Fruit fly (Drosophila melanogaster) whole organism, prepupa: ENCODE results near the gene Spn28B.

Experiments used
- Blimp-1 ChIP-seq: fragments of 200-800 bp; sonication (Bioruptor generic); optimal IDR thresholded peaks from 3 replicates; lab custom pipeline; 2017; ENCODE audit warnings: missing biosample characterization, missing genetic modification characterization, mild to moderate bottlenecking, moderate library complexity, missing genetic modification reagents
- CG10631 ChIP-seq: fragments of 200-800 bp; sonication (Bioruptor generic); optimal IDR thresholded peaks from 2 replicates; lab custom pipeline; 2016; ENCODE audit warnings: missing biosample characterization, missing genetic modification characterization
- CG10669 ChIP-seq: fragments of 200-800 bp; sonication (Bioruptor generic); optimal IDR thresholded peaks from 3 replicates; lab custom pipeline; 2018; ENCODE audit warnings: missing biosample characterization, mild to moderate bottlenecking, missing genetic modification characterization, moderate library complexity
- CG11294 ChIP-seq: fragments of 200-800 bp; sonication (Bioruptor generic); IDR thresholded peaks from 2 replicates; pipeline ENCODE4 v1.3.6; 2022; ENCODE audit warnings: missing biosample characterization, missing genetic modification characterization
- CG11762 ChIP-seq: fragments of 200-800 bp; sonication (Bioruptor generic); optimal IDR thresholded peaks from 3 replicates; lab custom pipeline; 2016; ENCODE audit warnings: missing biosample characterization, missing genetic modification characterization; ENCODE audit not compliant: insufficient read depth
- CG11902 ChIP-seq: fragments of 200-800 bp; sonication (Bioruptor generic); optimal IDR thresholded peaks from 3 replicates; lab custom pipeline; 2016; ENCODE audit warnings: missing biosample characterization, missing genetic modification characterization
- CG15336 ChIP-seq: fragments of 200-800 bp; sonication (Bioruptor generic); IDR thresholded peaks from 2 replicates; pipeline ENCODE4 v1.3.6; 2022; ENCODE audit warnings: missing biosample characterization, missing genetic modification characterization
- CG1621 ChIP-seq: fragments of 200-800 bp; sonication (Bioruptor generic); optimal IDR thresholded peaks from 3 replicates; lab custom pipeline; 2018; ENCODE audit warnings: missing biosample characterization, mild to moderate bottlenecking, missing genetic modification characterization
- CG16779 ChIP-seq: fragments of 200-800 bp; sonication (Bioruptor generic); optimal IDR thresholded peaks from 3 replicates; lab custom pipeline; 2017; ENCODE audit warnings: missing biosample characterization, mild to moderate bottlenecking, missing genetic modification characterization
- CG3032 ChIP-seq: fragments of 200-800 bp; optimal IDR thresholded peaks from 2 replicates; lab custom pipeline; 2019; ENCODE audit warnings: missing biosample characterization, mild to moderate bottlenecking, missing genetic modification characterization, moderate library complexity
- CG31627 ChIP-seq: fragments of 200-800 bp; sonication (Bioruptor generic); optimal IDR thresholded peaks from 3 replicates; lab custom pipeline; 2016; ENCODE audit warnings: missing biosample characterization, missing genetic modification characterization
- CG32006 ChIP-seq: fragments of 200-800 bp; sonication (Bioruptor generic); optimal IDR thresholded peaks from 3 replicates; lab custom pipeline; 2017; ENCODE audit warnings: missing biosample characterization, mild to moderate bottlenecking, missing genetic modification characterization
- CG34406 ChIP-seq: fragments of 200-800 bp; sonication (Bioruptor generic); optimal IDR thresholded peaks from 3 replicates; lab custom pipeline; 2016; ENCODE audit warnings: missing biosample characterization, missing genetic modification characterization
- CG3919 ChIP-seq: fragments of 200-800 bp; sonication (Bioruptor generic); optimal IDR thresholded peaks from 3 replicates; lab custom pipeline; 2016; ENCODE audit warnings: missing biosample characterization, missing genetic modification characterization
- CG6163 ChIP-seq: fragments of 200-800 bp; sonication (Bioruptor generic); IDR thresholded peaks from 3 replicates; pipeline ENCODE4 v1.3.6; 2022; ENCODE audit warnings: missing biosample characterization, missing genetic modification characterization
- CG6792 ChIP-seq: fragments of 200-800 bp; sonication (Bioruptor generic); optimal IDR thresholded peaks from 3 replicates; lab custom pipeline; 2016; ENCODE audit warnings: missing biosample characterization, missing genetic modification characterization
- CG6854 ChIP-seq: fragments of 200-800 bp; sonication (Bioruptor generic); optimal IDR thresholded peaks from 2 replicates; lab custom pipeline; 2017; ENCODE audit warnings: missing biosample characterization, mild to moderate bottlenecking, missing genetic modification characterization
- CG7368 ChIP-seq: fragments of 200-800 bp; sonication (Bioruptor generic); optimal IDR thresholded peaks from 3 replicates; lab custom pipeline; 2016; ENCODE audit warnings: missing biosample characterization, missing genetic modification characterization
- CG8119 ChIP-seq: fragments of 200-800 bp; sonication (Bioruptor generic); IDR thresholded peaks from 3 replicates; pipeline ENCODE4 v1.3.6; 2022; ENCODE audit warnings: missing biosample characterization, missing genetic modification characterization
- CG8632 ChIP-seq: fragments of 200-800 bp; sonication (Bioruptor generic); optimal IDR thresholded peaks from 3 replicates; lab custom pipeline; 2016; ENCODE audit warnings: missing biosample characterization, missing genetic modification characterization
- CG9139 ChIP-seq: fragments of 200-800 bp; sonication (Bioruptor generic); optimal IDR thresholded peaks from 3 replicates; lab custom pipeline; 2017; ENCODE audit warnings: missing biosample characterization, mild to moderate bottlenecking, missing genetic modification characterization
- Eip75B ChIP-seq: fragments of 200-800 bp; sonication (Bioruptor generic); optimal IDR thresholded peaks from 3 replicates; lab custom pipeline; 2016; ENCODE audit warnings: missing biosample characterization, missing genetic modification characterization
- Eip78C ChIP-seq: fragments of 200-800 bp; sonication (Bioruptor generic); peaks from one replicate; lab custom pipeline; 2016; ENCODE audit warnings: missing biosample characterization, missing genetic modification characterization
- Eip93F ChIP-seq: fragments of 200-800 bp; sonication (Bioruptor generic); optimal IDR thresholded peaks from 2 replicates; lab custom pipeline; 2016; ENCODE audit warnings: missing biosample characterization, mild to moderate bottlenecking, missing genetic modification characterization
- Ets21C ChIP-seq: fragments of 200-800 bp; sonication (Bioruptor generic); optimal IDR thresholded peaks from 3 replicates; lab custom pipeline; 2016; ENCODE audit warnings: missing biosample characterization, missing genetic modification characterization
- Ets96B ChIP-seq: fragments of 200-800 bp; optimal IDR thresholded peaks from 2 replicates; lab custom pipeline; 2019; ENCODE audit warnings: missing biosample characterization, mild to moderate bottlenecking, missing genetic modification characterization, moderate library complexity
- Hr38 ChIP-seq: sonication (Bioruptor generic); optimal IDR thresholded peaks from 2 replicates; lab custom pipeline; 2016; ENCODE audit warnings: missing biosample characterization, missing genetic modification characterization
- Hr39 ChIP-seq: fragments of 200-800 bp; sonication (Bioruptor generic); optimal IDR thresholded peaks from 2 replicates; lab custom pipeline; 2016; ENCODE audit warnings: missing biosample characterization, missing genetic modification characterization
- Hr4 ChIP-seq: fragments of 200-800 bp; sonication (Bioruptor generic); optimal IDR thresholded peaks from 3 replicates; lab custom pipeline; 2016; ENCODE audit warnings: missing biosample characterization, missing genetic modification characterization
- Lpt ChIP-seq: fragments of 200-800 bp; sonication (Bioruptor generic); optimal IDR thresholded peaks from 3 replicates; lab custom pipeline; 2016; ENCODE audit warnings: missing biosample characterization, missing genetic modification characterization
- Met ChIP-seq: fragments of 200-800 bp; sonication (Bioruptor generic); optimal IDR thresholded peaks from 3 replicates; lab custom pipeline; 2016; ENCODE audit warnings: missing biosample characterization, missing genetic modification characterization
- OdsH ChIP-seq: fragments of 200-800 bp; sonication (Bioruptor generic); optimal IDR thresholded peaks from 3 replicates; lab custom pipeline; 2016; ENCODE audit warnings: missing biosample characterization, missing genetic modification characterization
- Smox ChIP-seq: fragments of 200-800 bp; sonication (Bioruptor generic); optimal IDR thresholded peaks from 3 replicates; lab custom pipeline; 2016; ENCODE audit warnings: missing biosample characterization, missing genetic modification characterization
- Sox102F ChIP-seq: fragments of 200-800 bp; sonication (Bioruptor generic); optimal IDR thresholded peaks from 2 replicates; lab custom pipeline; 2016; ENCODE audit warnings: missing biosample characterization, mild to moderate bottlenecking, missing genetic modification characterization
- Sox14 ChIP-seq: fragments of 200-800 bp; sonication (Bioruptor generic); optimal IDR thresholded peaks from 3 replicates; lab custom pipeline; 2016; ENCODE audit warnings: missing biosample characterization, missing genetic modification characterization
- Sox15 ChIP-seq: fragments of 200-800 bp; sonication (Bioruptor generic); optimal IDR thresholded peaks from 3 replicates; lab custom pipeline; 2016; ENCODE audit warnings: missing biosample characterization, missing genetic modification characterization
- achi ChIP-seq: fragments of 200-800 bp; sonication (Bioruptor generic); optimal IDR thresholded peaks from 3 replicates; lab custom pipeline; 2016; ENCODE audit warnings: missing biosample characterization, missing genetic modification characterization
- acj6 ChIP-seq: fragments of 200-800 bp; sonication (Bioruptor generic); optimal IDR thresholded peaks from 3 replicates; lab custom pipeline; 2016; ENCODE audit warnings: missing biosample characterization, missing genetic modification characterization
- cyc ChIP-seq: fragments of 200-800 bp; sonication (Bioruptor generic); optimal IDR thresholded peaks from 3 replicates; lab custom pipeline; 2016; ENCODE audit warnings: missing biosample characterization, missing genetic modification characterization
- dsx ChIP-seq: fragments of 200-800 bp; optimal IDR thresholded peaks from 3 replicates; lab custom pipeline; 2019; ENCODE audit warnings: missing biosample characterization, mild to moderate bottlenecking, missing genetic modification characterization, moderate library complexity; ENCODE audit not compliant: poor library complexity, severe bottlenecking
- eg ChIP-seq: fragments of 200-800 bp; sonication (Bioruptor generic); IDR thresholded peaks from 3 replicates; pipeline ENCODE4 v1.3.6; 2022; ENCODE audit warnings: missing biosample characterization, missing genetic modification characterization
- esn ChIP-seq: fragments of 200-800 bp; sonication (Bioruptor generic); optimal IDR thresholded peaks from 2 replicates; lab custom pipeline; 2016; ENCODE audit warnings: missing biosample characterization, mild to moderate bottlenecking, missing genetic modification characterization, moderate library complexity
- fd59A ChIP-seq: fragments of 200-800 bp; sonication (Bioruptor generic); optimal IDR thresholded peaks from 2 replicates; lab custom pipeline; 2017; ENCODE audit warnings: missing biosample characterization, mild to moderate bottlenecking, missing genetic modification characterization, missing genetic modification reagents
- fd85E ChIP-seq: fragments of 200-800 bp; sonication (Bioruptor generic); optimal IDR thresholded peaks from 3 replicates; lab custom pipeline; 2016; ENCODE audit warnings: missing biosample characterization, missing genetic modification characterization
- fkh ChIP-seq: fragments of 200-800 bp; sonication (Bioruptor generic); optimal IDR thresholded peaks from 3 replicates; lab custom pipeline; 2017; ENCODE audit warnings: missing biosample characterization, mild to moderate bottlenecking, missing genetic modification characterization, moderate library complexity
- lz ChIP-seq: fragments of 200-800 bp; sonication (Bioruptor generic); optimal IDR thresholded peaks from 3 replicates; lab custom pipeline; 2016; ENCODE audit warnings: missing biosample characterization, missing genetic modification characterization
- net ChIP-seq: fragments of 200-800 bp; sonication (Bioruptor generic); optimal IDR thresholded peaks from 3 replicates; lab custom pipeline; 2016; ENCODE audit warnings: missing biosample characterization, missing genetic modification characterization
- pdm3 ChIP-seq: fragments of 200-800 bp; sonication (Bioruptor generic); optimal IDR thresholded peaks from 3 replicates; lab custom pipeline; 2016; ENCODE audit warnings: missing biosample characterization, missing genetic modification characterization
- salr ChIP-seq, 2 experiments: fragments of 200-800 bp; sonication (Bioruptor generic); optimal IDR thresholded peaks; 3 replicates each; lab custom pipeline; 2016 to 2018; ENCODE audit warnings: missing biosample characterization in 2 of 2, missing genetic modification characterization in 2 of 2, mild to moderate bottlenecking in 1 of 2
- ss ChIP-seq, 2 experiments: fragments of 200-800 bp; sonication (Bioruptor generic); optimal IDR thresholded peaks; 2 replicates in 1 of 2; 3 replicates in 1 of 2; lab custom pipeline; 2017 to 2018; ENCODE audit warnings: mild to moderate bottlenecking in 2 of 2, missing biosample characterization in 2 of 2, missing genetic modification characterization in 2 of 2, moderate library complexity in 1 of 2
- svp ChIP-seq: fragments of 200-800 bp; sonication (Bioruptor generic); peaks from one replicate; lab custom pipeline; 2016; ENCODE audit warnings: missing biosample characterization, missing genetic modification characterization
- topi ChIP-seq: fragments of 200-800 bp; sonication (Bioruptor generic); optimal IDR thresholded peaks from 3 replicates; lab custom pipeline; 2016; ENCODE audit warnings: missing biosample characterization, missing genetic modification characterization
- vri ChIP-seq: fragments of 200-800 bp; sonication (Bioruptor generic); optimal IDR thresholded peaks from 3 replicates; lab custom pipeline; 2016; ENCODE audit warnings: missing biosample characterization, mild to moderate bottlenecking, missing genetic modification characterization

Spn28B gene

dm6 chr2L:7544267-7544670 lies 37.5 kb upstream of the Spn28B start:
- TF ChIP-seq CG8632 (no peak), acj6 (peak; percentile 38), Smox (GFP tag; lab: Kevin White, UChicago) (no peak), CG32006 (GFP tag; lab: Kevin White, UChicago) (peak; percentile 26), CG6792 (GFP tag; lab: Kevin White, UChicago) (peak; percentile 2), Sox14 (GFP tag; lab: Kevin White, UChicago) (no peak), CG10669 (no peak), dsx (GFP tag; lab: Kevin White, UChicago) (peak; percentile 36), fkh (GFP tag; lab: Kevin White, UChicago) (no peak), Lpt (GFP tag; lab: Kevin White, UChicago) (no peak), lz (peak; percentile 39), eg (no peak), ss (GFP tag; optimal IDR thresholded peaks at IDR 0.05; lab: Kevin White, UChicago) (no peak), Eip78C (peak; percentile 75), Blimp-1 (GFP tag; lab: Kevin White, UChicago) (no peak), Eip93F (GFP tag; lab: Kevin White, UChicago) (no peak), CG7368 (no peak), OdsH (GFP tag; lab: Kevin White, UChicago) (peak; percentile 19), Sox102F (peak; percentile 32), CG1621 (tag; lab: Kevin White, UChicago) (no peak), net (GFP tag; lab: Kevin White, UChicago) (peak; percentile 27), CG16779 (tag; lab: Kevin White, UChicago) (no peak), CG11902 (GFP tag; lab: Kevin White, UChicago) (no peak), CG6163 (GFP tag; lab: Robert Waterston, UW) (peak; percentile 66; the same call in 1 of the 3 replicates), CG3919 (peak; percentile 45), achi (no peak), CG15336 (GFP tag; lab: Robert Waterston, UW) (peak; percentile 38; the same call in 1 of the 2 replicates), CG6854 (GFP tag; lab: Kevin White, UChicago) (no peak), cyc (GFP tag; lab: Kevin White, UChicago) (peak; percentile 20), Eip75B (GFP tag; lab: Kevin White, UChicago) (peak; percentile 18), pdm3 (GFP tag; lab: Kevin White, UChicago) (no peak), topi (peak; percentile 26), CG9139 (GFP tag; lab: Kevin White, UChicago) (no peak), Sox15 (no peak), fd85E (GFP tag; lab: Kevin White, UChicago) (no peak), Hr4 (GFP tag; lab: Kevin White, UChicago) (no peak), CG31627 (GFP tag; lab: Kevin White, UChicago) (peak; percentile 29), salr (GFP tag; optimal IDR thresholded peaks at IDR 0.05; lab: Kevin White, UChicago) (no peak), esn (peak; percentile 39), Hr38 (GFP tag; lab: Kevin White, UChicago) (no peak), CG11294 (GFP tag; lab: Robert Waterston, UW) (no peak), CG34406 (peak; percentile 4), Ets21C (GFP tag; lab: Kevin White, UChicago) (no peak), Ets96B (tag; lab: Kevin White, UChicago) (peak; percentile 20), Hr39 (GFP tag; lab: Kevin White, UChicago) (peak; percentile 24), CG3032 (tag; lab: Kevin White, UChicago) (no peak), CG8119 (GFP tag; lab: Robert Waterston, UW) (peak; percentile 41; the same call in 2 of the 3 replicates), Met (peak; percentile 44), vri (GFP tag; lab: Kevin White, UChicago) (no peak), fd59A (no peak), CG10631 (GFP tag; lab: Kevin White, UChicago) (peak; percentile 30), svp (GFP tag; lab: Kevin White, UChicago) (no peak), CG11762 (no peak)
